Fruit fly (Drosophila melanogaster) whole organism, prepupa: ENCODE measurements around the gene CG31100.

Source experiments
- Blimp-1 ChIP-seq: fragments of 200-800 bp; sonication (Bioruptor generic); optimal IDR thresholded peaks from 3 replicates; lab custom pipeline; 2017; ENCODE audit warnings: missing biosample characterization, missing genetic modification characterization, mild to moderate bottlenecking, moderate library complexity, missing genetic modification reagents
- CG10669 ChIP-seq: fragments of 200-800 bp; sonication (Bioruptor generic); optimal IDR thresholded peaks from 3 replicates; lab custom pipeline; 2018; ENCODE audit warnings: missing biosample characterization, mild to moderate bottlenecking, missing genetic modification characterization, moderate library complexity
- CG11762 ChIP-seq: fragments of 200-800 bp; sonication (Bioruptor generic); optimal IDR thresholded peaks from 3 replicates; lab custom pipeline; 2016; ENCODE audit warnings: missing biosample characterization, missing genetic modification characterization; ENCODE audit not compliant: insufficient read depth
- CG11902 ChIP-seq: fragments of 200-800 bp; sonication (Bioruptor generic); optimal IDR thresholded peaks from 3 replicates; lab custom pipeline; 2016; ENCODE audit warnings: missing biosample characterization, missing genetic modification characterization
- CG1621 ChIP-seq: fragments of 200-800 bp; sonication (Bioruptor generic); optimal IDR thresholded peaks from 3 replicates; lab custom pipeline; 2018; ENCODE audit warnings: missing biosample characterization, mild to moderate bottlenecking, missing genetic modification characterization
- CG3032 ChIP-seq: fragments of 200-800 bp; optimal IDR thresholded peaks from 2 replicates; lab custom pipeline; 2019; ENCODE audit warnings: missing biosample characterization, mild to moderate bottlenecking, missing genetic modification characterization, moderate library complexity
- CG31627 ChIP-seq: fragments of 200-800 bp; sonication (Bioruptor generic); optimal IDR thresholded peaks from 3 replicates; lab custom pipeline; 2016; ENCODE audit warnings: missing biosample characterization, missing genetic modification characterization
- CG32006 ChIP-seq: fragments of 200-800 bp; sonication (Bioruptor generic); optimal IDR thresholded peaks from 3 replicates; lab custom pipeline; 2017; ENCODE audit warnings: missing biosample characterization, mild to moderate bottlenecking, missing genetic modification characterization
- CG34406 ChIP-seq: fragments of 200-800 bp; sonication (Bioruptor generic); optimal IDR thresholded peaks from 3 replicates; lab custom pipeline; 2016; ENCODE audit warnings: missing biosample characterization, missing genetic modification characterization
- CG3919 ChIP-seq: fragments of 200-800 bp; sonication (Bioruptor generic); optimal IDR thresholded peaks from 3 replicates; lab custom pipeline; 2016; ENCODE audit warnings: missing biosample characterization, missing genetic modification characterization
- CG6163 ChIP-seq: fragments of 200-800 bp; sonication (Bioruptor generic); IDR thresholded peaks from 3 replicates; pipeline ENCODE4 v1.3.6; 2022; ENCODE audit warnings: missing biosample characterization, missing genetic modification characterization
- CG6808 ChIP-seq: fragments of 200-800 bp; sonication (Bioruptor generic); optimal IDR thresholded peaks from 3 replicates; lab custom pipeline; 2017; ENCODE audit warnings: missing biosample characterization, missing genetic modification characterization, mild to moderate bottlenecking, moderate library complexity, missing genetic modification reagents
- CG6854 ChIP-seq: fragments of 200-800 bp; sonication (Bioruptor generic); optimal IDR thresholded peaks from 2 replicates; lab custom pipeline; 2017; ENCODE audit warnings: missing biosample characterization, mild to moderate bottlenecking, missing genetic modification characterization
- CG7368 ChIP-seq: fragments of 200-800 bp; sonication (Bioruptor generic); optimal IDR thresholded peaks from 3 replicates; lab custom pipeline; 2016; ENCODE audit warnings: missing biosample characterization, missing genetic modification characterization
- CG8319 ChIP-seq: fragments of 200-800 bp; sonication (Bioruptor generic); optimal IDR thresholded peaks from 3 replicates; lab custom pipeline; 2016; ENCODE audit warnings: missing biosample characterization, missing genetic modification characterization
- CG8632 ChIP-seq: fragments of 200-800 bp; sonication (Bioruptor generic); optimal IDR thresholded peaks from 3 replicates; lab custom pipeline; 2016; ENCODE audit warnings: missing biosample characterization, missing genetic modification characterization
- CG9139 ChIP-seq: fragments of 200-800 bp; sonication (Bioruptor generic); optimal IDR thresholded peaks from 3 replicates; lab custom pipeline; 2017; ENCODE audit warnings: missing biosample characterization, mild to moderate bottlenecking, missing genetic modification characterization
- Eip78C ChIP-seq: fragments of 200-800 bp; sonication (Bioruptor generic); peaks from one replicate; lab custom pipeline; 2016; ENCODE audit warnings: missing biosample characterization, missing genetic modification characterization
- Eip93F ChIP-seq: fragments of 200-800 bp; sonication (Bioruptor generic); optimal IDR thresholded peaks from 2 replicates; lab custom pipeline; 2016; ENCODE audit warnings: missing biosample characterization, mild to moderate bottlenecking, missing genetic modification characterization
- Ets21C ChIP-seq: fragments of 200-800 bp; sonication (Bioruptor generic); optimal IDR thresholded peaks from 3 replicates; lab custom pipeline; 2016; ENCODE audit warnings: missing biosample characterization, missing genetic modification characterization
- Ets96B ChIP-seq: fragments of 200-800 bp; optimal IDR thresholded peaks from 2 replicates; lab custom pipeline; 2019; ENCODE audit warnings: missing biosample characterization, mild to moderate bottlenecking, missing genetic modification characterization, moderate library complexity
- Gug ChIP-seq: fragments of 200-800 bp; sonication (Bioruptor generic); IDR thresholded peaks from 2 replicates; pipeline ENCODE4 v1.3.6; 2022; ENCODE audit warnings: missing biosample characterization, missing genetic modification characterization
- Hr38 ChIP-seq: sonication (Bioruptor generic); optimal IDR thresholded peaks from 2 replicates; lab custom pipeline; 2016; ENCODE audit warnings: missing biosample characterization, missing genetic modification characterization
- Hr39 ChIP-seq: fragments of 200-800 bp; sonication (Bioruptor generic); optimal IDR thresholded peaks from 2 replicates; lab custom pipeline; 2016; ENCODE audit warnings: missing biosample characterization, missing genetic modification characterization
- Hr4 ChIP-seq: fragments of 200-800 bp; sonication (Bioruptor generic); optimal IDR thresholded peaks from 3 replicates; lab custom pipeline; 2016; ENCODE audit warnings: missing biosample characterization, missing genetic modification characterization
- Lpt ChIP-seq: fragments of 200-800 bp; sonication (Bioruptor generic); optimal IDR thresholded peaks from 3 replicates; lab custom pipeline; 2016; ENCODE audit warnings: missing biosample characterization, missing genetic modification characterization
- Met ChIP-seq: fragments of 200-800 bp; sonication (Bioruptor generic); optimal IDR thresholded peaks from 3 replicates; lab custom pipeline; 2016; ENCODE audit warnings: missing biosample characterization, missing genetic modification characterization
- Smox ChIP-seq: fragments of 200-800 bp; sonication (Bioruptor generic); optimal IDR thresholded peaks from 3 replicates; lab custom pipeline; 2016; ENCODE audit warnings: missing biosample characterization, missing genetic modification characterization
- Sox102F ChIP-seq: fragments of 200-800 bp; sonication (Bioruptor generic); optimal IDR thresholded peaks from 2 replicates; lab custom pipeline; 2016; ENCODE audit warnings: missing biosample characterization, mild to moderate bottlenecking, missing genetic modification characterization
- Sox14 ChIP-seq: fragments of 200-800 bp; sonication (Bioruptor generic); optimal IDR thresholded peaks from 3 replicates; lab custom pipeline; 2016; ENCODE audit warnings: missing biosample characterization, missing genetic modification characterization
- Sox15 ChIP-seq: fragments of 200-800 bp; sonication (Bioruptor generic); optimal IDR thresholded peaks from 3 replicates; lab custom pipeline; 2016; ENCODE audit warnings: missing biosample characterization, missing genetic modification characterization
- achi ChIP-seq: fragments of 200-800 bp; sonication (Bioruptor generic); optimal IDR thresholded peaks from 3 replicates; lab custom pipeline; 2016; ENCODE audit warnings: missing biosample characterization, missing genetic modification characterization
- acj6 ChIP-seq: fragments of 200-800 bp; sonication (Bioruptor generic); optimal IDR thresholded peaks from 3 replicates; lab custom pipeline; 2016; ENCODE audit warnings: missing biosample characterization, missing genetic modification characterization
- cyc ChIP-seq: fragments of 200-800 bp; sonication (Bioruptor generic); optimal IDR thresholded peaks from 3 replicates; lab custom pipeline; 2016; ENCODE audit warnings: missing biosample characterization, missing genetic modification characterization
- dac ChIP-seq: fragments of 200-800 bp; sonication (Bioruptor generic); optimal IDR thresholded peaks from 2 replicates; lab custom pipeline; 2017; ENCODE audit warnings: missing biosample characterization, mild to moderate bottlenecking, missing genetic modification characterization
- dsx ChIP-seq: fragments of 200-800 bp; optimal IDR thresholded peaks from 3 replicates; lab custom pipeline; 2019; ENCODE audit warnings: missing biosample characterization, mild to moderate bottlenecking, missing genetic modification characterization, moderate library complexity; ENCODE audit not compliant: poor library complexity, severe bottlenecking
- eg ChIP-seq: fragments of 200-800 bp; sonication (Bioruptor generic); IDR thresholded peaks from 3 replicates; pipeline ENCODE4 v1.3.6; 2022; ENCODE audit warnings: missing biosample characterization, missing genetic modification characterization
- esn ChIP-seq: fragments of 200-800 bp; sonication (Bioruptor generic); optimal IDR thresholded peaks from 2 replicates; lab custom pipeline; 2016; ENCODE audit warnings: missing biosample characterization, mild to moderate bottlenecking, missing genetic modification characterization, moderate library complexity
- fd85E ChIP-seq: fragments of 200-800 bp; sonication (Bioruptor generic); optimal IDR thresholded peaks from 3 replicates; lab custom pipeline; 2016; ENCODE audit warnings: missing biosample characterization, missing genetic modification characterization
- lz ChIP-seq: fragments of 200-800 bp; sonication (Bioruptor generic); optimal IDR thresholded peaks from 3 replicates; lab custom pipeline; 2016; ENCODE audit warnings: missing biosample characterization, missing genetic modification characterization
- net ChIP-seq: fragments of 200-800 bp; sonication (Bioruptor generic); optimal IDR thresholded peaks from 3 replicates; lab custom pipeline; 2016; ENCODE audit warnings: missing biosample characterization, missing genetic modification characterization
- pdm3 ChIP-seq: fragments of 200-800 bp; sonication (Bioruptor generic); optimal IDR thresholded peaks from 3 replicates; lab custom pipeline; 2016; ENCODE audit warnings: missing biosample characterization, missing genetic modification characterization
- salr ChIP-seq, 2 experiments: fragments of 200-800 bp; sonication (Bioruptor generic); optimal IDR thresholded peaks; 3 replicates each; lab custom pipeline; 2016 to 2018; ENCODE audit warnings: missing biosample characterization in 2 of 2, missing genetic modification characterization in 2 of 2, mild to moderate bottlenecking in 1 of 2
- spab ChIP-seq: fragments of 200-800 bp; sonication (Bioruptor generic); optimal IDR thresholded peaks from 2 replicates; lab custom pipeline; 2017; ENCODE audit warnings: missing biosample characterization, mild to moderate bottlenecking, missing genetic modification characterization, missing genetic modification reagents
- ss ChIP-seq, 2 experiments: fragments of 200-800 bp; sonication (Bioruptor generic); optimal IDR thresholded peaks; 2 replicates in 1 of 2; 3 replicates in 1 of 2; lab custom pipeline; 2017 to 2018; ENCODE audit warnings: mild to moderate bottlenecking in 2 of 2, missing biosample characterization in 2 of 2, missing genetic modification characterization in 2 of 2, moderate library complexity in 1 of 2
- topi ChIP-seq: fragments of 200-800 bp; sonication (Bioruptor generic); optimal IDR thresholded peaks from 3 replicates; lab custom pipeline; 2016; ENCODE audit warnings: missing biosample characterization, missing genetic modification characterization

The CG31100 gene

DNA sequence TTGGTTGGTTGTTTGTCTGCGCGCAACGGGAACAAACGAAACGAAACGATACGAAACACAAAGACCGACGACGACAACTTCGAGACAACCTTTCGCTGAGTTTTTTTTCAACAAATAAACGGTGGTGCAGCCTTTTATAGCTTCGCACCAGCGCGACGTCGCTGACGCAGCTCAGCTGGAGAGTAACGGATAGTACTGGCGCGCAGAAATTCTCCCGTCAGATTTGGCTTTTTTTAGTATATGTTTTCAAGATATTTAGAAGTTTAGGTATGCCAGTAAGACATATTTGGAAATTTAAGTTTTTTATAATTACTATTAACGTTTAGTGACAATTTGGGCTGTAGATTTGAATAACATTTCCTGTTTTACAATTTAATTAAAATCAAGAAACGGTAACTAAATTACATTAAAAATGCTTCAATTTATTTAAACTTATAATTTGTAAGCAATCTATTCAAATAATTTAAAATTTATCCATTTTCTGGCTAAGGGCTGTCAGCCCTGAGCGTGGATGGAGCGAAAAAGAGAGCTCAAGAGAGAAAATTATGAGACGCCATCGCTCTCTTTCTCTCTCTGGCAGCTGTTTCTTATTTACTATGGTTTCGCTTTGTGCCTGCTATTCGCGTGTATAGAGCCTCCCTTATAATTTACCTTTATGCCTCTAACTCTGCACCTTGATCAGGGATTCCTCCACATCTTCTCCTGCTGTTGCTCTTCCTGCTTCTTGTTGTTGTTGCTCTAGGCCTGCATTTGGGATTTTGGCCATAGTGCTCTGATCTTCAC is 30.4 kb upstream of the CG31100 start (continued):
- peak; percentile 88 for TF ChIP-seq CG34406
- TF ChIP-seq Hr38, result no peak
- TF ChIP-seq acj6 (GFP tag; lab: Kevin White, UChicago), result peak; percentile 81
- TF ChIP-seq eg (GFP tag; lab: Robert Waterston, UW), result peak; percentile 77; the same call in 2 of the 3 replicates
- peak; percentile 70 for TF ChIP-seq CG11762 (GFP tag; lab: Kevin White, UChicago)
- no peak for TF ChIP-seq fd85E (GFP tag; lab: Kevin White, UChicago)
- TF ChIP-seq CG9139 (GFP tag; lab: Kevin White, UChicago), result peak; percentile 78
- TF ChIP-seq Sox14 (GFP tag; lab: Kevin White, UChicago), result peak; percentile 82
- peak; percentile 56 for TF ChIP-seq Hr39
- TF ChIP-seq net (GFP tag; lab: Kevin White, UChicago), result peak; percentile 87

DNA sequence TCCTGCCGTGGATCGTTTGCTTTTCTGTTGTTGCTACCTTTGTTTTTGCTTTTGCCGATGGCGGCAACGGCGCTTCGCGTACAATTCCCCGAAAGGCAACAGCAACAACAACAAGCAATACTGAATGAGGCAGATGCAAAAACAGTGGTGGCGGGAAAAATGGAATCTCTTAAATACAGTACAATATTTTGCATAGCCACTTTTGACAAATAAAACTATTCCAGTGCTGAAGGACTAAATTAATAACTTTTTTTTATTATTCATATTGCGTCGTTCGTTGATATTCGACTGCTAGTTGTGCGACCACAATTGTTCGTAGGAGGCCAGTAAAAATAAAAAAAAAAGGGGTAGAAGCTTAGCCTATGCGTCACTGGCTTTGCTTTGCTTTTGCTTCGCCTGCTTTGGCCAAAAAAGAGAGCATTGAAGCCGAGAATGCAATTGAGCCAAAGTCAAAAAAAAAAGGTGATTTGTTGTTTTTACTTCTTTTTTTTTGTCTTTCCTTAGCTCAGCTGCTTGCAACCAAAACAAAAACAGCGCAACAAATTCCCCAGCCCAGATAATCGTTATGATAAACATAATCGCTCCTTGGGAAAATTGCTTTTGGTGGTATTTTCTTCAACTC is 28.5 kb upstream of the CG31100 start:
- TF ChIP-seq salr (GFP tag; optimal IDR thresholded peaks at IDR 0.05; lab: Kevin White, UChicago), result peak; percentile 97 to 99
- TF ChIP-seq CG9139 (GFP tag; lab: Kevin White, UChicago), result peak; percentile 97
- TF ChIP-seq CG3032 (tag; lab: Kevin White, UChicago), result peak; percentile 98
- peak; percentile 97 for TF ChIP-seq Hr39
- TF ChIP-seq esn, result peak; percentile 98
- peak; percentile 98 for TF ChIP-seq cyc (GFP tag; lab: Kevin White, UChicago)
- peak; percentile 94 for TF ChIP-seq Ets21C
- peak; percentile 99 for TF ChIP-seq pdm3 (GFP tag; lab: Kevin White, UChicago)
- peak; percentile 99 for TF ChIP-seq CG6163 (GFP tag; lab: Robert Waterston, UW)
- TF ChIP-seq Blimp-1, result peak; percentile 78
- peak; percentile 99 for TF ChIP-seq Sox14 (GFP tag; lab: Kevin White, UChicago)
- peak; percentile 96 for TF ChIP-seq CG11902
- peak; percentile 98 for TF ChIP-seq Met (GFP tag; lab: Kevin White, UChicago)
- TF ChIP-seq CG6808, result peak; percentile 98
- TF ChIP-seq Sox15 (GFP tag; lab: Kevin White, UChicago), result peak; percentile 94
- peak; percentile 97 for TF ChIP-seq CG6854 (GFP tag; lab: Kevin White, UChicago)
- peak; percentile 98 for TF ChIP-seq CG7368 (GFP tag; lab: Kevin White, UChicago)
- peak; percentile 94 for TF ChIP-seq Eip93F (GFP tag; lab: Kevin White, UChicago)
- peak; percentile 99 for TF ChIP-seq eg (GFP tag; lab: Robert Waterston, UW)
- peak; percentile 99 for TF ChIP-seq dac
- TF ChIP-seq CG32006 (GFP tag; lab: Kevin White, UChicago), result peak; percentile 100
- peak; percentile 99 for TF ChIP-seq Ets96B (tag; lab: Kevin White, UChicago)
- peak; percentile 98 for TF ChIP-seq Gug (GFP tag; lab: Robert Waterston, UW)
- peak; percentile 97 for TF ChIP-seq topi (GFP tag; lab: Kevin White, UChicago)
- TF ChIP-seq Smox (GFP tag; lab: Kevin White, UChicago), result peak; percentile 96
- TF ChIP-seq CG3919 (GFP tag; lab: Kevin White, UChicago), result peak; percentile 99
- peak; percentile 98 for TF ChIP-seq Sox102F
- peak; percentile 98 for TF ChIP-seq CG8632 (GFP tag; lab: Kevin White, UChicago)
- TF ChIP-seq CG10669 (GFP tag; lab: Kevin White, UChicago), result peak; percentile 99
- peak; percentile 99 for TF ChIP-seq Hr4 (GFP tag; lab: Kevin White, UChicago)
- TF ChIP-seq Hr38, result peak; percentile 93
- TF ChIP-seq CG8319 (GFP tag; lab: Kevin White, UChicago), result peak; percentile 95
- peak; percentile 99 for TF ChIP-seq Lpt (GFP tag; lab: Kevin White, UChicago)
- peak; percentile 98 to 99 for TF ChIP-seq ss (GFP tag; optimal IDR thresholded peaks at IDR 0.05; lab: Kevin White, UChicago)
- TF ChIP-seq lz, result peak; percentile 97
- peak; percentile 97 for TF ChIP-seq CG31627 (GFP tag; lab: Kevin White, UChicago)
- peak; percentile 97 for TF ChIP-seq dsx (GFP tag; lab: Kevin White, UChicago)
- TF ChIP-seq achi (GFP tag; lab: Kevin White, UChicago), result peak; percentile 98
- TF ChIP-seq CG11762 (GFP tag; lab: Kevin White, UChicago), result peak; percentile 98
- peak; percentile 100 for TF ChIP-seq Eip78C (GFP tag; lab: Kevin White, UChicago)
- peak; percentile 98 for TF ChIP-seq CG1621 (tag; lab: Kevin White, UChicago)
- peak; percentile 99 for TF ChIP-seq spab
